Fruit fly (Drosophila melanogaster): Measurements from ENCODE around the gene MED30.

The MED30 gene

DNA sequence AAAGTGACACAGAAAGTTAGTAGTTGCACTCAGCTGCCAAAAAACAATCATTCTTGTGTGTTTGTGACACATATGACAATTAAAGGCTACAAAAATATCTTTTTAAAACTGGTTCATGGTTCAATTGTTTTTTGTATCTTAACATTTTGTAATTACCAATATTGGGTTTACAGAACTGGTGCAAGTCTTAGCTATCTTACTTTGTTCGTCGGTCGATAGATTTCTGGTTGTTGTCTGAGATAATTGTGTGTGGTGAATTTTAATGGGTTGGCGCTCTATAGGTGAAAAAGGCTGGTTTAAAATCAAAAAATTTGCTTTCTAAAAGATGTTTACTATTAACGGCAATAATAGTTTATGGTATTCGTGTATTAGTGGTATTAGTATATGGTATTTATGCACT lies 49.2 kb downstream of the MED30 start:
- TF ChIP-seq spab (GFP tag; optimal IDR thresholded peaks at IDR 0.05) (no peak), dsx (GFP tag; optimal IDR thresholded peaks at IDR 0.05; ENCODE audit: poor library complexity, severe bottlenecking) (peak; percentile 89)

DNA sequence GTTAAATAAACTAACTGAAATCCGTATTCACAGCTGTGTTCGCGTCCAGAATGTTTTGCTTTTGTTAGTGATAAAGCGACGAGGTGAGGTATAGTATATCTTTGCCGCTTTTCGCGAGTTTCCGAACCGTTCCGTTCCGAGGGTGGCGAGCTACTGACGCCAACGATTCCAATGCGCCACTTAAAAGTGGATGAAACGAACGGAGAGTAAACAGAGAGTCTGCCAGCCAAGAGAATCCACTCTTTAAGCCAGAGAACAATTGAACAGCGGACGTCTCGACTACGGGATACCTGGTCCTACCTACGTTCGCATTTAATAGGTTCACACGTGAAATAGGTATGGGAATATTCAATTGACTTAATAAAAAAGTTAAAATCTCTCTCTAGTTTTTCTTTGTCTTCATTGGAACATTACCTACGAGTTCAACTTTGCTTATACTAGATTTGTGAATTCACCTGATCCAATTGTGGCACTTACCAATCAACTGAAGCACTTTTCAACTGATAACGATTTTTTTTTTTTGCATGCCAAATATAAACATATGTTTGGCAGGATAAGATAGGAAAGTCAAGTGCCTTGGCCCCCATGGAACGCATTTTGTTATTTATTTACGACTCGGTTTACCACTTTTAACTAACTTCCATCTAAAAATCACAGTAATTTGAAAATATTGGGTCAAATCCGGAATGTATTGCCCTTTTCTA lies 49.9 kb downstream of the MED30 start, which contains the start of gene CG13893:
Gene CG13893 (minus strand): TSS at position 162 of the 704 bp plus-strand sequence.
- TF ChIP-seq salr (GFP tag; optimal IDR thresholded peaks at IDR 0.05): no peak
- no peak for TF ChIP-seq CG11294 (GFP tag; IDR thresholded peaks at IDR 0.05)
- TF ChIP-seq Eip78C (GFP tag): peak; percentile 85
- TF ChIP-seq spab (GFP tag; optimal IDR thresholded peaks at IDR 0.05): no peak
- no peak for TF ChIP-seq Hr39 (GFP tag; optimal IDR thresholded peaks at IDR 0.05)
- peak; percentile 57 for TF ChIP-seq CG8119 (GFP tag; IDR thresholded peaks at IDR 0.05)
- no peak for TF ChIP-seq OdsH (GFP tag; optimal IDR thresholded peaks at IDR 0.05)
- no peak for TF ChIP-seq Met (GFP tag; optimal IDR thresholded peaks at IDR 0.05)
- no peak for TF ChIP-seq CG8319 (GFP tag; optimal IDR thresholded peaks at IDR 0.05)
- no peak for TF ChIP-seq CG1621 (tag; optimal IDR thresholded peaks at IDR 0.05)
- TF ChIP-seq eg (GFP tag; IDR thresholded peaks at IDR 0.05): peak; percentile 39; the same call in 2 of the 3 replicates
- TF ChIP-seq CG6163 (GFP tag; IDR thresholded peaks at IDR 0.05): peak; percentile 69
- no peak for TF ChIP-seq Blimp-1 (GFP tag; optimal IDR thresholded peaks at IDR 0.05)
- no peak for TF ChIP-seq Sox15 (GFP tag; optimal IDR thresholded peaks at IDR 0.05)
- TF ChIP-seq CG32006 (GFP tag; optimal IDR thresholded peaks at IDR 0.05): no peak
- peak; percentile 79 for TF ChIP-seq svp (GFP tag)
- no peak for TF ChIP-seq CG11902 (GFP tag; optimal IDR thresholded peaks at IDR 0.05)
- no peak for TF ChIP-seq fd85E (GFP tag; optimal IDR thresholded peaks at IDR 0.05)
- 0 out of 2 replicates have a peak, but pooled peaks have one; percentile 11 for TF ChIP-seq Gug (GFP tag; IDR thresholded peaks at IDR 0.05)
- TF ChIP-seq CG9139 (GFP tag; optimal IDR thresholded peaks at IDR 0.05): peak; percentile 35
- no peak for TF ChIP-seq CG11762 (GFP tag; optimal IDR thresholded peaks at IDR 0.05; ENCODE audit: insufficient read depth)
- no peak for TF ChIP-seq CG6792 (GFP tag; optimal IDR thresholded peaks at IDR 0.05)
- TF ChIP-seq cyc (GFP tag; optimal IDR thresholded peaks at IDR 0.05): no peak
- no peak for TF ChIP-seq Hr4 (GFP tag; optimal IDR thresholded peaks at IDR 0.05)
- TF ChIP-seq Ets21C (GFP tag; optimal IDR thresholded peaks at IDR 0.05): no peak
- TF ChIP-seq Ets96B (tag; optimal IDR thresholded peaks at IDR 0.05): no peak
- TF ChIP-seq vri (GFP tag; optimal IDR thresholded peaks at IDR 0.05): peak; percentile 25
- TF ChIP-seq CG31627 (GFP tag; optimal IDR thresholded peaks at IDR 0.05): no peak
- no peak for TF ChIP-seq lz (GFP tag; optimal IDR thresholded peaks at IDR 0.05)
- no peak for TF ChIP-seq acj6 (GFP tag; optimal IDR thresholded peaks at IDR 0.05)
- TF ChIP-seq CG6808 (GFP tag; optimal IDR thresholded peaks at IDR 0.05): peak; percentile 16
- peak; percentile 54 to 74 for TF ChIP-seq ss (GFP tag; optimal IDR thresholded peaks at IDR 0.05)
- peak; percentile 36 for TF ChIP-seq CG6276 (GFP tag; optimal IDR thresholded peaks at IDR 0.05)
- no peak for TF ChIP-seq CG34406 (GFP tag; optimal IDR thresholded peaks at IDR 0.05)
- TF ChIP-seq fd59A (GFP tag; optimal IDR thresholded peaks at IDR 0.05): no peak
- peak; percentile 48 for TF ChIP-seq CG3919 (GFP tag; optimal IDR thresholded peaks at IDR 0.05)
- no peak for TF ChIP-seq Sox102F (GFP tag; optimal IDR thresholded peaks at IDR 0.05)
- no peak for TF ChIP-seq dac (GFP tag; optimal IDR thresholded peaks at IDR 0.05)
- no peak for TF ChIP-seq CG4318 (GFP tag; optimal IDR thresholded peaks at IDR 0.05)
- no peak for TF ChIP-seq achi (GFP tag; optimal IDR thresholded peaks at IDR 0.05)
- no peak for TF ChIP-seq Lpt (GFP tag; optimal IDR thresholded peaks at IDR 0.05)
- no peak for TF ChIP-seq pdm3 (GFP tag; optimal IDR thresholded peaks at IDR 0.05)
- TF ChIP-seq CG10631 (GFP tag; optimal IDR thresholded peaks at IDR 0.05): no peak
- peak; percentile 34 for TF ChIP-seq CG16779 (tag; optimal IDR thresholded peaks at IDR 0.05)
- TF ChIP-seq CG7368 (GFP tag; optimal IDR thresholded peaks at IDR 0.05): no peak
- no peak for TF ChIP-seq Eip93F (GFP tag; optimal IDR thresholded peaks at IDR 0.05)
- peak; percentile 53 for TF ChIP-seq dsx (GFP tag; optimal IDR thresholded peaks at IDR 0.05; ENCODE audit: poor library complexity, severe bottlenecking)
- TF ChIP-seq fkh (GFP tag; optimal IDR thresholded peaks at IDR 0.05): peak; percentile 96
- TF ChIP-seq Smox (GFP tag; optimal IDR thresholded peaks at IDR 0.05): no peak

Measured in whole organism, prepupa.